Worm (Caenorhabditis elegans) whole organism, L4/young adult: Measurements from ENCODE around the gene T28H10.2.

Experiments used
- W03F9.2 ChIP-seq: fragments of 150-350 bp; optimal IDR thresholded peaks from 2 replicates; lab custom pipeline; 2014; ENCODE audit warnings: missing biosample characterization, missing genetic modification characterization
- him-1 ChIP-seq: sonication (generic microtip); optimal IDR thresholded peaks from 2 replicates; lab custom pipeline; 2016; ENCODE audit warnings: missing genotype, missing genetic modification reagents, missing genetic modification characterization, missing compliant biosample characterization

ce11 chrV:12478990-12479389, 33.8 kb downstream of the T28H10.2 start:
- TF ChIP-seq him-1 (tag; lab: Kevin White, UChicago), result no peak
- no peak for TF ChIP-seq W03F9.2 (tag; lab: Kevin White, UChicago)
